Worm (Caenorhabditis elegans): ENCODE measurements around the gene ZK856.7.

The ZK856.7 gene

DNA sequence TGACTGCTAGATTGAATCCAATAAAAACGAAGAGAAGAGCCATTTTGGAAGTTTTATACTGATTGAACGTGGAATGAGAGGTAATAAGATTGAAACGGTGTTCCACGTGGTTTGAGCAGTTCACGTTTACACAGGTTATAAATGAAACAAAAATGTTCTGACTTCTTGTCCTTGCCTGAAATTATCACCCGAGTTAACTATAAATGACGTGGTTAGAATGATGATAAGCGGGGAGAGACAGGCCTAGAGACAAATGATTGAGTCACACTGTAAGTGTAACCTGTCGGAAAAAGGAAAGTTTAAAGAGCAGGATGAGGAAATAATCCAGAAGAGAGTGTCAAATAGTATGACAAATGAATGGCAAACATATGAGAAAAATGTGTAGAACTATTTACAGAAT lies 40.9 kb upstream of the ZK856.7 start, which contains the start of gene C51E3.10 (continued):
- TF ChIP-seq ces-1 (GFP tag; optimal IDR thresholded peaks at IDR 0.05), result no peak
- TF ChIP-seq fos-1 (tag; optimal IDR thresholded peaks at IDR 0.05), result no peak
- no peak for TF ChIP-seq zfp-3 (GFP tag; conservative IDR thresholded peaks at IDR 0.05)
- TF ChIP-seq nhr-77 (tag; optimal IDR thresholded peaks at IDR 0.05), result peak; percentile 35
- TF ChIP-seq ceh-62 (tag; optimal IDR thresholded peaks at IDR 0.05), result no peak
- peak; percentile 68; the same call in 1 of the 2 replicates for TF ChIP-seq tra-1 (GFP tag; IDR thresholded peaks at IDR 0.05)
- TF ChIP-seq hlh-30 (tag; optimal IDR thresholded peaks at IDR 0.05; ENCODE audit: insufficient read depth), result peak; percentile 68
- 0 out of 2 replicates have a peak, but pooled peaks have one; percentile 50 for TF ChIP-seq nhr-42 (GFP tag; IDR thresholded peaks at IDR 0.05)
- no peak for TF ChIP-seq ceh-28 (tag; optimal IDR thresholded peaks at IDR 0.05)
- TF ChIP-seq mxl-2 (GFP tag; conservative IDR thresholded peaks at IDR 0.05), result no peak
- TF ChIP-seq nhr-237 (tag; optimal IDR thresholded peaks at IDR 0.05), result no peak
- no peak for TF ChIP-seq daf-12 (tag; optimal IDR thresholded peaks at IDR 0.05)
- TF ChIP-seq ztf-11 (tag; optimal IDR thresholded peaks at IDR 0.05), result no peak
- no peak for TF ChIP-seq ZK546.5 (tag; optimal IDR thresholded peaks at IDR 0.05)
- TF ChIP-seq dmd-9 (GFP tag; IDR thresholded peaks at IDR 0.05), result no peak
- TF ChIP-seq nhr-28 (tag; optimal IDR thresholded peaks at IDR 0.05), result peak; percentile 88
- TF ChIP-seq aha-1 (tag), result peak; percentile 73
- TF ChIP-seq unc-39 (tag; optimal IDR thresholded peaks at IDR 0.05), result no peak
- TF ChIP-seq D1046.2 (GFP tag; IDR thresholded peaks at IDR 0.05), result no peak
- no peak for TF ChIP-seq madf-5 (GFP tag; IDR thresholded peaks at IDR 0.05)
- no peak for TF ChIP-seq lin-29 (GFP tag; IDR thresholded peaks at IDR 0.05)
- no peak for TF ChIP-seq Y105C5A.15 (GFP tag; IDR thresholded peaks at IDR 0.05)
- TF ChIP-seq zfp-2 (tag; optimal IDR thresholded peaks at IDR 0.05), result no peak
- peak; percentile 80 for TF ChIP-seq hlh-11 (tag; optimal IDR thresholded peaks at IDR 0.05)
- TF ChIP-seq attf-4 (tag; optimal IDR thresholded peaks at IDR 0.05), result no peak
- no peak for TF ChIP-seq nhr-76 (tag; optimal IDR thresholded peaks at IDR 0.05)
- no peak for TF ChIP-seq snpc-4 (tag; optimal IDR thresholded peaks at IDR 0.05)
- TF ChIP-seq mep-1 (tag; optimal IDR thresholded peaks at IDR 0.05), result peak; percentile 36
- 0 out of 2 replicates have a peak, but pooled peaks have one; percentile 8 for TF ChIP-seq pha-4 (GFP tag; IDR thresholded peaks at IDR 0.05)
- TF ChIP-seq pha-4 (tag; optimal IDR thresholded peaks at IDR 0.05), result no peak
- no peak for TF ChIP-seq ama-1 (optimal IDR thresholded peaks at IDR 0.05)
- TF ChIP-seq jun-1 (tag; optimal IDR thresholded peaks at IDR 0.05), result no peak
- TF ChIP-seq gei-8 (GFP tag; optimal IDR thresholded peaks at IDR 0.05), result no peak
- TF ChIP-seq rbr-2 (tag; optimal IDR thresholded peaks at IDR 0.05), result no peak
- TF ChIP-seq dmd-8 (GFP tag; IDR thresholded peaks at IDR 0.05), result no peak
- peak; percentile 18 for TF ChIP-seq nhr-48 (tag; optimal IDR thresholded peaks at IDR 0.05)
- no peak for TF ChIP-seq daf-8 (GFP tag; IDR thresholded peaks at IDR 0.05)
- peak in 1 of 2 experiments; percentile 89 for TF ChIP-seq unc-62 (GFP tag; optimal IDR thresholded peaks at IDR 0.05 in 1 of 2)
- TF ChIP-seq unc-62 (tag; optimal IDR thresholded peaks at IDR 0.05), result no peak
- TF ChIP-seq php-3 (GFP tag; IDR thresholded peaks at IDR 0.05), result no peak
- TF ChIP-seq dve-1 (tag; optimal IDR thresholded peaks at IDR 0.05; ENCODE audit: insufficient read depth), result peak; percentile 70
- no peak for TF ChIP-seq nhr-25 (tag; optimal IDR thresholded peaks at IDR 0.05; ENCODE audit: borderline replicate concordance, insufficient read depth)
- no peak for TF ChIP-seq T20F7.1 (GFP tag; optimal IDR thresholded peaks at IDR 0.05)
- no peak for TF ChIP-seq spr-3 (GFP tag; optimal IDR thresholded peaks at IDR 0.05)
- no peak for TF ChIP-seq duxl-1 (tag; optimal IDR thresholded peaks at IDR 0.05; ENCODE audit: poor library complexity)
- no peak for TF ChIP-seq egl-43 (GFP tag; IDR thresholded peaks at IDR 0.05)
- TF ChIP-seq egl-27 (tag; optimal IDR thresholded peaks at IDR 0.05), result no peak

Measured in whole organism, L4 larva.